Worm (Caenorhabditis elegans): ENCODE results near the gene lys-2.

lys-2 gene

DNA sequence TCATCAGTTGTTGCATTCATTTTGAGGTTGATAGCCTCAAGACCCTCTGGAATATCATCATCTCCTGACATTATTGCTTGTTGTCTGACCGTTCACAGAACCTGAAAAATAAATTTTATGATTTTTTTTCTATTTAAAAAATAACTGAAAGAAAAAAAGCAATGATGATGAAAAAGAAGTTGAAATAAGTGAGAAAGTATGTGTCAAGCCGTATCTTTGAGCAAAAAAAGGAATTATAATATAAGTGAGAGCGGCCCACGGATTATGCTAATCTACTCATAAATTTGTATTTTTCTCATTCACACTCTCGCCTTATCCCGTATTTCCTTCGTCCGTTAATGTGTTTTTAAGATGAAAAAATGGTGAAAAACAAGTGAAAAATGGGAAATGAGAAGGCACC lies 11.1 kb downstream of the lys-2 start, which contains the start of gene ric-4:
Gene ric-4 (minus strand): TSS at position 101 of the 400 bp plus-strand sequence.
- TF ChIP-seq ZK185.1 (tag; optimal IDR thresholded peaks at IDR 0.05; ENCODE audit: poor library complexity, severe bottlenecking), result no peak
- no peak for TF ChIP-seq ceh-40 (GFP tag; IDR thresholded peaks at IDR 0.05)
- no peak for TF ChIP-seq rcor-1 (GFP tag; IDR thresholded peaks at IDR 0.05)
- no peak for TF ChIP-seq nfyb-1 (GFP tag; IDR thresholded peaks at IDR 0.05)
- TF ChIP-seq snpc-1.3 (tag; optimal IDR thresholded peaks at IDR 0.05; ENCODE audit: insufficient read depth), result no peak
- TF ChIP-seq cebp-1 (GFP tag; IDR thresholded peaks at IDR 0.05), result no peak
- TF ChIP-seq cebp-1 (tag; optimal IDR thresholded peaks at IDR 0.05), result no peak
- TF ChIP-seq hmg-20 (GFP tag; IDR thresholded peaks at IDR 0.05), result no peak
- TF ChIP-seq mes-4 (tag; optimal IDR thresholded peaks at IDR 0.05), result no peak
- TF ChIP-seq athp-1 (tag; optimal IDR thresholded peaks at IDR 0.05), result no peak
- TF ChIP-seq bed-1 (GFP tag; IDR thresholded peaks at IDR 0.05), result no peak

DNA sequence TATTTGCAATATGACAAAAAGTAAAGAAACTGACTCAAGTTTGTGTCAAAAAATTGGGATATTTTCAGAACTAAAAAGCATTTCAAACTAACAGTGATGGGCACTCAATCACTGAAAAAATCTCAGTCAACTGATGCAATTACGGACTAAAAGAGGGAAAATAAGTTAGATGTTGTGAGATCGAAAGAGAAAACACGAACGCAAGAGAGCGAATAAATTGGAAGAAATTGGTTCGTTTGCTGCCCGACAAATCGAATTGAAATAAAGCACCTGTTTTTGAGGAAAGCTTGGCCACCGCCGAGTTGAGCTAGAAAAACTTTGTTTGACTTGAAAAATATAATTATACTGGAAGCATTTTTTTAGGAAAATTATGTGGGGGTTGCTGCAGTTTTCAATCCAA lies 15.2 kb downstream of the lys-2 start:
- no peak for TF ChIP-seq snpc-1.1 (tag; optimal IDR thresholded peaks at IDR 0.05; ENCODE audit: insufficient read depth)
- no peak for TF ChIP-seq F39B2.1 (GFP tag; IDR thresholded peaks at IDR 0.05)
- TF ChIP-seq zfh-2 (GFP tag; conservative IDR thresholded peaks at IDR 0.05), result no peak
- no peak for TF ChIP-seq cebp-2 (GFP tag; IDR thresholded peaks at IDR 0.05)
- no peak for TF ChIP-seq pha-4 (tag; optimal IDR thresholded peaks at IDR 0.05)
- TF ChIP-seq attf-5 (GFP tag; optimal IDR thresholded peaks at IDR 0.05), result no peak
- TF ChIP-seq lsl-1 (GFP tag; optimal IDR thresholded peaks at IDR 0.05), result no peak
- TF ChIP-seq ccch-3 (GFP tag; optimal IDR thresholded peaks at IDR 0.05), result no peak
- no peak for TF ChIP-seq mel-28 (tag; optimal IDR thresholded peaks at IDR 0.05; ENCODE audit: borderline replicate concordance)
- no peak for TF ChIP-seq B0261.1 (tag; optimal IDR thresholded peaks at IDR 0.05)
- TF ChIP-seq ztf-3 (GFP tag; optimal IDR thresholded peaks at IDR 0.05), result no peak
- no peak for TF ChIP-seq egrh-3 (GFP tag; IDR thresholded peaks at IDR 0.05)
- no peak for TF ChIP-seq mxl-1 (tag; optimal IDR thresholded peaks at IDR 0.05)

- no peak for TF ChIP-seq lsl-1 (GFP tag; optimal IDR thresholded peaks at IDR 0.05)
- no peak for TF ChIP-seq cebp-1 (GFP tag; IDR thresholded peaks at IDR 0.05)
- TF ChIP-seq cebp-1 (tag; optimal IDR thresholded peaks at IDR 0.05), result no peak
- no peak for TF ChIP-seq nhr-27 (tag; optimal IDR thresholded peaks at IDR 0.05)
- TF ChIP-seq ztf-3 (GFP tag; optimal IDR thresholded peaks at IDR 0.05), result no peak
- TF ChIP-seq hmg-20 (GFP tag; IDR thresholded peaks at IDR 0.05), result no peak
- no peak for TF ChIP-seq nfya-2 (GFP tag; IDR thresholded peaks at IDR 0.05)
Measured at ce11 chrV:10265019-10265418, 16.3 kb downstream of the lys-2 start.

DNA sequence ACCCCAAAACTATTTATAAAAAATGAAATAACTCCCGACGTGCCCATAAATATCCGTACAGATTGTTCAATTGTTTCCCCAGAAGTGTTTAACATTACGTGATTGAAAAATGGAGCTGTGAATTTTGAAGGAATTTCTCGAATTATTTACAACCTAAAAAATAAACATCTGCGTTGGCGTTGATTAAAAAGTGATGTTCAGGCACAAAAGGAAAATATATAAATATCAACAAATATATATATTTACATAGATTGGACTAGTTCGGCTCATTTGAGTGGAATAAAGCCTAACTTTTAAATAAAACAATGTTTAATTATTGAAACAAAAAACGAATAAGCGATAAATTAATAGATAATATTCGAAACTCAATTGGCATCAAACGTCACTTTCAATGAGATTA lies 20.8 kb downstream of the lys-2 start, which contains the start of gene sri-18:
Gene sri-18 (minus strand): TSS at position 101 of the 400 bp plus-strand sequence.
- TF ChIP-seq D2030.7 (GFP tag; IDR thresholded peaks at IDR 0.05), result no peak
- no peak for TF ChIP-seq rpc-1 (optimal IDR thresholded peaks at IDR 0.05)
- TF ChIP-seq rpc-1 (tag; optimal IDR thresholded peaks at IDR 0.05), result no peak
- no peak for TF ChIP-seq F49E8.2 (tag; optimal IDR thresholded peaks at IDR 0.05; ENCODE audit: insufficient read depth)
- no peak for TF ChIP-seq ztf-26 (tag; optimal IDR thresholded peaks at IDR 0.05)
- no peak for TF ChIP-seq cebp-2 (GFP tag; IDR thresholded peaks at IDR 0.05)
- TF ChIP-seq die-1 (tag; optimal IDR thresholded peaks at IDR 0.05), result no peak
- TF ChIP-seq Y67H2A.10 (GFP tag; conservative IDR thresholded peaks at IDR 0.05), result no peak
- TF ChIP-seq Y56A3A.18 (GFP tag; IDR thresholded peaks at IDR 0.05), result no peak
- TF ChIP-seq ceh-40 (GFP tag; IDR thresholded peaks at IDR 0.05), result no peak
- TF ChIP-seq dpl-1 (GFP tag; optimal IDR thresholded peaks at IDR 0.05), result no peak
- no peak for TF ChIP-seq hsf-1 (GFP tag; IDR thresholded peaks at IDR 0.05)
- TF ChIP-seq ceh-91 (GFP tag; IDR thresholded peaks at IDR 0.05), result no peak

Measured in whole organism, young adult.